Worm (Caenorhabditis elegans) whole organism, early embryonic: Measurements from ENCODE around the gene Y38H6C.15.

Experiments used
- B0310.2 ChIP-seq: sonication (generic microtip); optimal IDR thresholded peaks from 2 replicates; lab custom pipeline; 2016; ENCODE audit warnings: mild to moderate bottlenecking, missing genetic modification characterization, missing compliant biosample characterization
- F13C5.2 ChIP-seq: sonication (generic microtip); optimal IDR thresholded peaks from 2 replicates; lab custom pipeline; 2017; ENCODE audit warnings: mild to moderate bottlenecking, missing genetic modification characterization, inconsistent platforms, missing compliant biosample characterization
- aly-1 ChIP-seq: sonication (generic microtip); optimal IDR thresholded peaks from 2 replicates; lab custom pipeline; 2016; ENCODE audit warnings: missing genetic modification characterization, missing compliant biosample characterization
- ama-1 ChIP-seq: fragments of 150-350 bp; optimal IDR thresholded peaks from 2 replicates; lab custom pipeline; 2014
- ceh-13 ChIP-seq: fragments of 200-800 bp; sonication (Bioruptor generic); optimal IDR thresholded peaks from 2 replicates; lab custom pipeline; 2018; ENCODE audit warnings: mild to moderate bottlenecking, missing genetic modification characterization, missing compliant biosample characterization
- ceh-36 ChIP-seq: sonication (generic microtip); optimal IDR thresholded peaks from 2 replicates; lab custom pipeline; 2016; ENCODE audit warnings: missing genetic modification characterization, inconsistent platforms, missing compliant biosample characterization
- ets-7 ChIP-seq: sonication (generic microtip); optimal IDR thresholded peaks from 2 replicates; lab custom pipeline; 2016; ENCODE audit warnings: missing genotype, missing genetic modification characterization, missing compliant biosample characterization
- flt-1 ChIP-seq: fragments of 200-800 bp; sonication (Bioruptor generic); IDR thresholded peaks from 2 replicates; pipeline ENCODE4 v1.3.6; 2022; ENCODE audit warnings: missing genetic modification characterization, missing compliant biosample characterization
- hmbx-1 ChIP-seq: sonication (generic microtip); optimal IDR thresholded peaks from 2 replicates; lab custom pipeline; 2016; ENCODE audit warnings: mild to moderate bottlenecking, missing genetic modification characterization, missing compliant biosample characterization
- hmg-4 ChIP-seq: fragments of 200-800 bp; sonication (Bioruptor generic); optimal IDR thresholded peaks from 2 replicates; lab custom pipeline; 2018; ENCODE audit warnings: mild to moderate bottlenecking, missing genetic modification characterization, missing compliant biosample characterization
- hnd-1 ChIP-seq: sonication (generic microtip); optimal IDR thresholded peaks from 2 replicates; lab custom pipeline; 2016; ENCODE audit warnings: missing genetic modification characterization, missing compliant biosample characterization
- pes-1 ChIP-seq: fragments of 200-800 bp; sonication (Bioruptor generic); IDR thresholded peaks from 2 replicates; pipeline ENCODE4 v1.3.6; 2022; ENCODE audit warnings: missing genetic modification reagents, missing genetic modification characterization, missing compliant biosample characterization
- scrt-1 ChIP-seq: fragments of 200-800 bp; sonication (Bioruptor generic); IDR thresholded peaks from 2 replicates; pipeline ENCODE4 v1.3.6; 2022; ENCODE audit warnings: missing genetic modification characterization, missing compliant biosample characterization
- sea-1 ChIP-seq: fragments of 200-800 bp; sonication (Bioruptor generic); conservative IDR thresholded peaks from 2 replicates; pipeline ENCODE4 v1.3.6; 2022; ENCODE audit warnings: missing genetic modification characterization, missing compliant biosample characterization
- tbx-11 ChIP-seq: fragments of 200-800 bp; sonication (Bioruptor generic); IDR thresholded peaks from 2 replicates; pipeline ENCODE4 v1.3.6; 2022; ENCODE audit warnings: missing genetic modification characterization, missing compliant biosample characterization
- tbx-37 ChIP-seq: fragments of 200-800 bp; sonication (Bioruptor generic); conservative IDR thresholded peaks from 2 replicates; pipeline ENCODE4 v1.3.6; 2022; ENCODE audit warnings: missing genetic modification reagents, missing genetic modification characterization, missing compliant biosample characterization
- tra-4 ChIP-seq: sonication (generic microtip); optimal IDR thresholded peaks from 2 replicates; lab custom pipeline; 2017; ENCODE audit warnings: missing genetic modification characterization, missing compliant biosample characterization

Gene Y38H6C.15

ce11 chrV:20506542-20506941 is 29.6 kb downstream of the Y38H6C.15 start:
- TF ChIP-seq pes-1 (GFP tag; lab: Robert Waterston, UW) (no peak), ceh-36 (tag; lab: Kevin White, UChicago) (no peak), hmbx-1 (tag; lab: Kevin White, UChicago) (no peak), sea-1 (GFP tag; lab: Robert Waterston, UW) (no peak), tbx-11 (GFP tag; lab: Robert Waterston, UW) (no peak), hnd-1 (no peak), scrt-1 (GFP tag; lab: Robert Waterston, UW) (no peak), tra-4 (tag; lab: Kevin White, UChicago) (no peak), F13C5.2 (tag; lab: Kevin White, UChicago) (no peak), flt-1 (GFP tag; lab: Robert Waterston, UW) (no peak), aly-1 (no peak), tbx-37 (GFP tag; lab: Robert Waterston, UW) (no peak), ceh-13 (no peak)

- no peak for TF ChIP-seq tbx-37 (GFP tag; lab: Robert Waterston, UW)
- no peak for TF ChIP-seq flt-1 (GFP tag; lab: Robert Waterston, UW)
- TF ChIP-seq hmg-4 (GFP tag; lab: Kevin White, UChicago), result no peak
- no peak for TF ChIP-seq scrt-1 (GFP tag; lab: Robert Waterston, UW)
- TF ChIP-seq hmbx-1 (tag; lab: Kevin White, UChicago), result no peak
- no peak for TF ChIP-seq aly-1
- TF ChIP-seq sea-1 (GFP tag; lab: Robert Waterston, UW), result no peak
- TF ChIP-seq pes-1 (GFP tag; lab: Robert Waterston, UW), result no peak
These were observed 31.1 kb downstream of the Y38H6C.15 start, which contains the start of gene Y38H6C.4 for ce11 chrV:20504997-20505396. Y38H6C.4 (minus strand) TSS chrV:20505097.

ce11 chrV:20500405-20500804 is 35.7 kb downstream of the Y38H6C.15 start, which contains the start of gene dct-14:
dct-14 (minus strand) TSS chrV:20500505.
- TF ChIP-seq ets-7 (tag; lab: Kevin White, UChicago) (no peak), tra-4 (tag; lab: Kevin White, UChicago) (no peak), aly-1 (no peak), pes-1 (GFP tag; lab: Robert Waterston, UW) (no peak), ceh-13 (no peak), ama-1 (lab: Kevin White, UChicago) (no peak), tbx-37 (GFP tag; lab: Robert Waterston, UW) (no peak), scrt-1 (GFP tag; lab: Robert Waterston, UW) (no peak), flt-1 (GFP tag; lab: Robert Waterston, UW) (no peak), sea-1 (GFP tag; lab: Robert Waterston, UW) (no peak), hmg-4 (GFP tag; lab: Kevin White, UChicago) (no peak), tbx-11 (GFP tag; lab: Robert Waterston, UW) (no peak), hnd-1 (no peak), F13C5.2 (tag; lab: Kevin White, UChicago) (no peak)

ce11 chrV:20499642-20500041 is 36.5 kb downstream of the Y38H6C.15 start:
- no peak for TF ChIP-seq ets-7 (tag; lab: Kevin White, UChicago)
- TF ChIP-seq aly-1, result no peak
- no peak for TF ChIP-seq tbx-11 (GFP tag; lab: Robert Waterston, UW)
- TF ChIP-seq ama-1 (lab: Kevin White, UChicago), result no peak
- TF ChIP-seq ceh-13, result no peak
- TF ChIP-seq sea-1 (GFP tag; lab: Robert Waterston, UW), result no peak
- no peak for TF ChIP-seq F13C5.2 (tag; lab: Kevin White, UChicago)
- no peak for TF ChIP-seq tra-4 (tag; lab: Kevin White, UChicago)

ce11 chrV:20498980-20499379 is 37.1 kb downstream of the Y38H6C.15 start, which contains the start of gene dct-16:
dct-16 (minus strand) TSS chrV:20499057.
- TF ChIP-seq aly-1 (no peak), ama-1 (lab: Kevin White, UChicago) (no peak), tra-4 (tag; lab: Kevin White, UChicago) (no peak), hmbx-1 (tag; lab: Kevin White, UChicago) (no peak)

ce11 chrV:20497537-20497936 is 38.6 kb downstream of the Y38H6C.15 start:
- TF ChIP-seq pes-1 (GFP tag; lab: Robert Waterston, UW) (no peak), tra-4 (tag; lab: Kevin White, UChicago) (no peak), ceh-13 (no peak), aly-1 (no peak), hmbx-1 (tag; lab: Kevin White, UChicago) (no peak), tbx-11 (GFP tag; lab: Robert Waterston, UW) (no peak), tbx-37 (GFP tag; lab: Robert Waterston, UW) (no peak), scrt-1 (GFP tag; lab: Robert Waterston, UW) (no peak), F13C5.2 (tag; lab: Kevin White, UChicago) (no peak), hnd-1 (no peak), B0310.2 (tag; lab: Kevin White, UChicago) (no peak), ets-7 (tag; lab: Kevin White, UChicago) (no peak), sea-1 (GFP tag; lab: Robert Waterston, UW) (no peak), hmg-4 (GFP tag; lab: Kevin White, UChicago) (no peak)

- TF ChIP-seq hmg-4 (GFP tag; lab: Kevin White, UChicago) (no peak), F13C5.2 (tag; lab: Kevin White, UChicago) (peak; percentile 41)
These were observed 42.6 kb downstream of the Y38H6C.15 start, which contains the start of gene B0250.5 for ce11 chrV:20493271-20494231. B0250.5 (plus strand) TSS chrV:20493924.
